Worm (Caenorhabditis elegans) whole organism, L1 larva: ENCODE data around the gene ugt-1.

ENCODE experiments used
- C16A3.4 ChIP-seq: fragments of 150-350 bp; optimal IDR thresholded peaks from 2 replicates; lab custom pipeline; 2014; ENCODE audit warnings: missing biosample characterization, missing genetic modification characterization
- F16B12.6 ChIP-seq: fragments of 150-350 bp; optimal IDR thresholded peaks from 2 replicates; lab custom pipeline; 2014; ENCODE audit warnings: missing biosample characterization, missing genetic modification characterization
- aha-1 ChIP-seq: fragments of 150-350 bp; optimal IDR thresholded peaks from 2 replicates; lab custom pipeline; 2014; ENCODE audit warnings: missing biosample characterization, missing genetic modification characterization
- ceh-8 ChIP-seq: fragments of 200-800 bp; sonication (Bioruptor generic); optimal IDR thresholded peaks from 2 replicates; lab custom pipeline; 2018; ENCODE audit warnings: mild to moderate bottlenecking, missing genetic modification characterization, moderate library complexity, missing compliant biosample characterization
- ceh-82 ChIP-seq, 3 experiments: fragments of 150-350 bp in 1 of 3; sonication (generic microtip) in 2 of 3; optimal IDR thresholded peaks; 2 replicates each; lab custom pipeline; 2014 to 2017; ENCODE audit warnings: missing biosample characterization in 3 of 3, missing genetic modification characterization in 3 of 3
- ces-1 ChIP-seq: fragments of 150-350 bp; optimal IDR thresholded peaks from 2 replicates; lab custom pipeline; 2014; ENCODE audit warnings: missing biosample characterization, missing genetic modification reagents, missing genetic modification characterization
- efl-1 ChIP-seq, 4 experiments: fragments of 150-350 bp; optimal IDR thresholded peaks in 3 of 4; peaks in 1 of 4; 1 replicate in 1 of 4; 2 replicates in 3 of 4; lab custom pipeline; 2014; ENCODE audit warnings: missing biosample characterization in 2 of 4, missing genetic modification characterization in 2 of 4, missing genetic modification reagents in 2 of 4
- efl-3 ChIP-seq: fragments of 200-800 bp; sonication (Bioruptor generic); optimal IDR thresholded peaks from 2 replicates; lab custom pipeline; 2018; ENCODE audit warnings: mild to moderate bottlenecking, missing genetic modification characterization, missing compliant biosample characterization
- egl-13 ChIP-seq: sonication (generic microtip); optimal IDR thresholded peaks from 2 replicates; lab custom pipeline; 2016; ENCODE audit warnings: missing genotype, missing genetic modification reagents, missing genetic modification characterization, missing compliant biosample characterization
- egl-27 ChIP-seq, 2 experiments: fragments of 150-350 bp in 1 of 2; sonication (generic microtip); optimal IDR thresholded peaks; 3 replicates each; lab custom pipeline; 2017 to 2018; ENCODE audit warnings: missing biosample characterization in 2 of 2, missing genetic modification characterization in 2 of 2, missing genetic modification reagents in 2 of 2
- elt-2 ChIP-seq: sonication (generic microtip); optimal IDR thresholded peaks from 2 replicates; lab custom pipeline; 2016; ENCODE audit warnings: missing genetic modification characterization, mild to moderate bottlenecking, inconsistent platforms, missing compliant biosample characterization, missing genetic modification reagents
- elt-3 ChIP-seq, 6 experiments: fragments of 150-350 bp in 1 of 6; sonication (generic microtip); optimal IDR thresholded peaks; 2 replicates each; lab custom pipeline; 2017 to 2018; ENCODE audit warnings: missing biosample characterization in 6 of 6, missing genetic modification characterization in 6 of 6, inconsistent platforms in 1 of 6
- fkh-10 ChIP-seq: sonication (generic microtip); optimal IDR thresholded peaks from 2 replicates; lab custom pipeline; 2017; ENCODE audit warnings: missing biosample characterization, missing genetic modification reagents, missing genetic modification characterization
- fkh-4 ChIP-seq: sonication (generic microtip); optimal IDR thresholded peaks from 2 replicates; lab custom pipeline; 2016; ENCODE audit warnings: missing compliant biosample characterization, missing genetic modification characterization, borderline replicate concordance
- fkh-8 ChIP-seq: sonication (generic microtip); optimal IDR thresholded peaks from 2 replicates; lab custom pipeline; 2016; ENCODE audit warnings: mild to moderate bottlenecking, missing genetic modification characterization, missing compliant biosample characterization
- hlh-17 ChIP-seq: fragments of 200-800 bp; sonication (Bioruptor generic); optimal IDR thresholded peaks from 2 replicates; lab custom pipeline; 2018; ENCODE audit warnings: missing genetic modification characterization, mild to moderate bottlenecking, missing compliant biosample characterization, moderate library complexity, borderline replicate concordance
- hpl-2 ChIP-seq: fragments of 150-350 bp; optimal IDR thresholded peaks from 2 replicates; lab custom pipeline; 2014; ENCODE audit warnings: missing biosample characterization, missing genetic modification reagents, missing genetic modification characterization
- irx-1 ChIP-seq: sonication (generic microtip); optimal IDR thresholded peaks from 2 replicates; lab custom pipeline; 2016; ENCODE audit warnings: missing genetic modification characterization, missing compliant biosample characterization
- isw-1 ChIP-seq: fragments of 200-800 bp; sonication (Bioruptor generic); IDR thresholded peaks from 2 replicates; pipeline ENCODE4 v1.3.6; 2022; ENCODE audit warnings: missing genetic modification characterization, missing compliant biosample characterization
- jun-1 ChIP-seq: fragments of 150-350 bp; optimal IDR thresholded peaks from 2 replicates; lab custom pipeline; 2014; ENCODE audit warnings: missing biosample characterization, missing genetic modification reagents, missing genetic modification characterization
- lin-13 ChIP-seq: fragments of 150-350 bp; optimal IDR thresholded peaks from 2 replicates; lab custom pipeline; 2014; ENCODE audit warnings: missing biosample characterization, missing genetic modification reagents, missing genetic modification characterization
- lin-35 ChIP-seq, 2 experiments: fragments of 150-350 bp; optimal IDR thresholded peaks; 2 replicates each; lab custom pipeline; 2014; ENCODE audit warnings: missing biosample characterization in 2 of 2, missing genetic modification characterization in 2 of 2, missing genetic modification reagents in 2 of 2
- lsy-2 ChIP-seq, 2 experiments: fragments of 150-350 bp; optimal IDR thresholded peaks; 2 replicates each; lab custom pipeline; 2014; ENCODE audit warnings: missing biosample characterization in 2 of 2, missing genetic modification characterization in 2 of 2
- mab-9 ChIP-seq: fragments of 200-800 bp; sonication (Bioruptor generic); IDR thresholded peaks from 2 replicates; pipeline ENCODE4 v1.3.6; 2022; ENCODE audit warnings: missing genetic modification reagents, missing genetic modification characterization, missing compliant biosample characterization
- nhr-11 ChIP-seq: fragments of 150-350 bp; optimal IDR thresholded peaks from 2 replicates; lab custom pipeline; 2014; ENCODE audit warnings: missing biosample characterization, missing genetic modification characterization
- nhr-19 ChIP-seq: fragments of 200-800 bp; sonication (Bioruptor generic); conservative IDR thresholded peaks from 2 replicates; pipeline ENCODE4 v1.3.6; 2022; ENCODE audit warnings: missing genetic modification characterization, missing compliant biosample characterization
- nhr-237 ChIP-seq: fragments of 150-350 bp; optimal IDR thresholded peaks from 2 replicates; lab custom pipeline; 2014; ENCODE audit warnings: missing biosample characterization, missing genetic modification characterization
- nhr-47 ChIP-seq: sonication (generic microtip); optimal IDR thresholded peaks from 2 replicates; lab custom pipeline; 2016; ENCODE audit warnings: mild to moderate bottlenecking, missing genetic modification characterization, moderate library complexity, missing compliant biosample characterization
- nhr-71 ChIP-seq: sonication (generic microtip); optimal IDR thresholded peaks from 2 replicates; lab custom pipeline; 2016; ENCODE audit warnings: mild to moderate bottlenecking, missing genetic modification characterization, moderate library complexity, missing compliant biosample characterization
- nhr-76 ChIP-seq: sonication (generic microtip); optimal IDR thresholded peaks from 2 replicates; lab custom pipeline; 2017; ENCODE audit warnings: missing biosample characterization, missing genetic modification characterization
- nhr-85 ChIP-seq: sonication (generic microtip); peaks from one replicate; lab custom pipeline; 2016; ENCODE audit warnings: missing genetic modification characterization, inconsistent platforms, missing compliant biosample characterization
- nhr-90 ChIP-seq: sonication (generic microtip); optimal IDR thresholded peaks from 2 replicates; lab custom pipeline; 2016; ENCODE audit warnings: mild to moderate bottlenecking, missing genetic modification characterization, missing compliant biosample characterization; ENCODE audit not compliant: poor library complexity
- pax-3 ChIP-seq: fragments of 200-800 bp; sonication (Bioruptor generic); optimal IDR thresholded peaks from 2 replicates; lab custom pipeline; 2018; ENCODE audit warnings: mild to moderate bottlenecking, missing genetic modification characterization, moderate library complexity, missing compliant biosample characterization
- pqm-1 ChIP-seq: sonication (generic microtip); optimal IDR thresholded peaks from 3 replicates; lab custom pipeline; 2017; ENCODE audit warnings: missing biosample characterization, missing genetic modification characterization
- skn-1 ChIP-seq: fragments of 150-350 bp; optimal IDR thresholded peaks from 2 replicates; lab custom pipeline; 2014; ENCODE audit warnings: missing biosample characterization, missing genetic modification characterization
- snu-23 ChIP-seq: sonication (generic microtip); optimal IDR thresholded peaks from 2 replicates; lab custom pipeline; 2016; ENCODE audit warnings: missing genetic modification characterization, missing compliant biosample characterization
- sox-4 ChIP-seq: sonication (generic microtip); optimal IDR thresholded peaks from 2 replicates; lab custom pipeline; 2016; ENCODE audit warnings: missing genetic modification characterization, missing compliant biosample characterization
- sup-37 ChIP-seq: fragments of 200-800 bp; sonication (Bioruptor generic); optimal IDR thresholded peaks from 2 replicates; lab custom pipeline; 2018; ENCODE audit warnings: mild to moderate bottlenecking, missing genetic modification characterization, missing compliant biosample characterization
- swsn-7 ChIP-seq: sonication (generic microtip); optimal IDR thresholded peaks from 2 replicates; lab custom pipeline; 2016; ENCODE audit warnings: missing genetic modification characterization, missing compliant biosample characterization
- tlp-1 ChIP-seq: fragments of 150-350 bp; optimal IDR thresholded peaks from 2 replicates; lab custom pipeline; 2014; ENCODE audit warnings: missing biosample characterization, missing genetic modification characterization
- unc-130 ChIP-seq: fragments of 150-350 bp; optimal IDR thresholded peaks from 2 replicates; lab custom pipeline; 2017; ENCODE audit warnings: missing biosample characterization, missing genetic modification characterization, inconsistent platforms
- unc-30 ChIP-seq: sonication (generic microtip); optimal IDR thresholded peaks from 2 replicates; lab custom pipeline; 2017; ENCODE audit warnings: missing biosample characterization, missing genetic modification characterization
- unc-86 ChIP-seq: sonication (generic microtip); optimal IDR thresholded peaks from 2 replicates; lab custom pipeline; 2016; ENCODE audit warnings: missing genetic modification characterization, missing compliant biosample characterization
- xbp-1 ChIP-seq: sonication (generic microtip); optimal IDR thresholded peaks from 2 replicates; lab custom pipeline; 2016; ENCODE audit warnings: missing genetic modification characterization, missing compliant biosample characterization
- zag-1 ChIP-seq: fragments of 150-350 bp; optimal IDR thresholded peaks from 2 replicates; lab custom pipeline; 2014; ENCODE audit warnings: missing biosample characterization, missing genetic modification characterization
- zip-4 ChIP-seq: fragments of 200-800 bp; sonication (Bioruptor generic); optimal IDR thresholded peaks from 2 replicates; lab custom pipeline; 2018; ENCODE audit warnings: mild to moderate bottlenecking, missing genetic modification characterization, moderate library complexity, missing compliant biosample characterization
- ztf-11 ChIP-seq, 2 experiments: sonication (generic microtip); optimal IDR thresholded peaks; 2 replicates each; lab custom pipeline; 2016 to 2017; ENCODE audit warnings: missing genetic modification characterization in 2 of 2, missing biosample characterization in 1 of 2, missing compliant biosample characterization in 1 of 2

Gene ugt-1

ce11 chrV:10361830-10362397, 33.5 kb upstream of the ugt-1 start, which contains the start of gene cash-1 (continued):
- no peak for TF ChIP-seq irx-1 (tag; lab: Kevin White, UChicago)
- TF ChIP-seq unc-30 (tag; lab: Kevin White, UChicago), result no peak
- peak; percentile 68 for TF ChIP-seq xbp-1 (tag; lab: Kevin White, UChicago)
- peak; percentile 52 for TF ChIP-seq lin-13 (GFP tag; lab: Kevin White, UChicago)
- TF ChIP-seq egl-13 (tag; lab: Kevin White, UChicago), result peak; percentile 22
- no peak for TF ChIP-seq ces-1 (GFP tag; lab: Kevin White, UChicago)
- peak; percentile 10 for TF ChIP-seq F16B12.6 (tag; lab: Kevin White, UChicago)
- TF ChIP-seq skn-1 (tag; lab: Kevin White, UChicago), result peak; percentile 77
- TF ChIP-seq mab-9 (GFP tag; lab: Robert Waterston, UW), result no peak
- peak; percentile 72 for TF ChIP-seq snu-23 (GFP tag; lab: Kevin White, UChicago)
- TF ChIP-seq nhr-47 (tag; lab: Kevin White, UChicago), result peak; percentile 73
- peak; percentile 42 for TF ChIP-seq nhr-85 (tag; lab: Kevin White, UChicago)
- TF ChIP-seq fkh-10 (GFP tag; lab: Kevin White, UChicago), result peak; percentile 36
- TF ChIP-seq lsy-2 (tag; optimal IDR thresholded peaks at IDR 0.05; lab: Kevin White, UChicago), result peak; percentile 56 to 86
- TF ChIP-seq efl-3, result no peak
- TF ChIP-seq zag-1 (tag; lab: Kevin White, UChicago), result no peak
- TF ChIP-seq zip-4 (GFP tag; lab: Kevin White, UChicago), result no peak
- no peak for TF ChIP-seq pqm-1 (tag; lab: Kevin White, UChicago)
- TF ChIP-seq pax-3 (tag; lab: Kevin White, UChicago), result peak; percentile 11
- peak; percentile 82 for TF ChIP-seq nhr-71 (tag; lab: Kevin White, UChicago)
- TF ChIP-seq lin-35 (GFP tag; optimal IDR thresholded peaks at IDR 0.05; lab: Kevin White, UChicago), result peak; percentile 88 to 95
- TF ChIP-seq ztf-11 (tag; optimal IDR thresholded peaks at IDR 0.05; lab: Kevin White, UChicago), result no peak
- TF ChIP-seq hlh-17 (GFP tag; lab: Kevin White, UChicago), result no peak
- TF ChIP-seq sox-4 (tag; lab: Kevin White, UChicago), result no peak
- peak in 1 of 6 experiments; percentile 45 for TF ChIP-seq elt-3 (tag; optimal IDR thresholded peaks at IDR 0.05; lab: Kevin White, UChicago)
- no peak for TF ChIP-seq fkh-4 (tag; lab: Kevin White, UChicago)
- TF ChIP-seq egl-27 (tag; optimal IDR thresholded peaks at IDR 0.05; lab: Kevin White, UChicago), result no peak
- peak; percentile 60 for TF ChIP-seq nhr-90 (tag; lab: Kevin White, UChicago)
- TF ChIP-seq unc-130 (tag; lab: Kevin White, UChicago), result peak; percentile 68
- TF ChIP-seq tlp-1 (tag; lab: Kevin White, UChicago), result no peak
- TF ChIP-seq fkh-8 (tag; lab: Kevin White, UChicago), result peak; percentile 71
- TF ChIP-seq nhr-19, result peak; percentile 58
- peak; percentile 72 to 84 for TF ChIP-seq efl-1 (optimal IDR thresholded peaks at IDR 0.05; lab: Kevin White, UChicago)
- peak; percentile 87 to 98 for TF ChIP-seq efl-1 (GFP tag; optimal IDR thresholded peaks at IDR 0.05 in 1 of 2; lab: Kevin White, UChicago)
- no peak for TF ChIP-seq sup-37 (GFP tag; lab: Kevin White, UChicago)
- TF ChIP-seq nhr-11, result no peak
- no peak for TF ChIP-seq aha-1 (tag; lab: Kevin White, UChicago)
- peak; percentile 14 for TF ChIP-seq hpl-2 (GFP tag; lab: Kevin White, UChicago)
- TF ChIP-seq C16A3.4 (tag; lab: Kevin White, UChicago), result peak; percentile 38
- peak; percentile 47 for TF ChIP-seq ceh-8 (GFP tag; lab: Kevin White, UChicago)
- TF ChIP-seq elt-2, result peak; percentile 43
- TF ChIP-seq swsn-7 (tag; lab: Kevin White, UChicago), result peak; percentile 61
- TF ChIP-seq unc-86 (tag; lab: Kevin White, UChicago), result no peak
- TF ChIP-seq nhr-237, result no peak
- TF ChIP-seq nhr-76 (tag; lab: Kevin White, UChicago), result no peak
- peak; percentile 6 to 77 (median 18) for TF ChIP-seq ceh-82 (tag; optimal IDR thresholded peaks at IDR 0.05; lab: Kevin White, UChicago)
- TF ChIP-seq jun-1 (tag; lab: Kevin White, UChicago), result no peak
- peak; percentile 67 for TF ChIP-seq isw-1
